Worm (Caenorhabditis elegans) whole organism, L2 larva: Measurements from ENCODE around the gene C14A4.8.

Experiments
- ZK546.5 ChIP-seq: sonication (generic microtip); optimal IDR thresholded peaks from 2 replicates; lab custom pipeline; 2017; ENCODE audit warnings: missing biosample characterization, missing genetic modification characterization
- lin-13 ChIP-seq: fragments of 150-350 bp; optimal IDR thresholded peaks from 2 replicates; lab custom pipeline; 2014; ENCODE audit warnings: missing biosample characterization, missing genetic modification reagents, missing genetic modification characterization

DNA sequence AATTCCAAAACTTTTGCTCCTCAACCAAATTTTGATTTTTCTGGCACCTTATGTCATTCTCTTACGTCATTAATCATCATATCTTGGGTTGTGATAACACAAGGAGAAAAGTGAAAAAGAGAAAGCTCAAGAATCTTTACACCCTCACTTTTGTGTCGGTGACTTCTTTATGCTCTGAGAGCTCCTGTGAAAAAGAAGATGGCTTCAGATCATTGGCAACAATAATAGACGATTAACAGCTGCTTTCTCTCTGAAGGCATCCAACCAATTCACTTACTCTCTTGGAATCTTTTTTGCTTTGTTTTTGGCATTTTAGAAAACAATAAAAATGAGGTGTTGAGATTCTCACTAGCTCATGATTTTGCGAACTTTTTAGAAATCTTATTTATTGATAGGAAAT lies 28.4 kb downstream of the C14A4.8 start:
- TF ChIP-seq lin-13 (GFP tag; lab: Kevin White, UChicago) (no peak), ZK546.5 (tag; lab: Kevin White, UChicago) (no peak)
